Worm (Caenorhabditis elegans): ENCODE results near the gene Y42H9AR.4.

ce11 chrIV:8152688-8153087, 40.7 kb upstream of the Y42H9AR.4 start:
- TF ChIP-seq drap-1 (GFP tag; optimal IDR thresholded peaks at IDR 0.05), result no peak
- TF ChIP-seq snpc-4 (tag; optimal IDR thresholded peaks at IDR 0.05), result no peak
- no peak for TF ChIP-seq pha-4 (tag; optimal IDR thresholded peaks at IDR 0.05)
